Fruit fly (Drosophila melanogaster) Kc167 (cell line): Measurements from ENCODE around the gene CG32270.

Experiments
- h ChIP-seq: fragments of >200 bp; optimal IDR thresholded peaks from 3 replicates; lab custom pipeline; 2018; ENCODE audit warnings: missing external identifiers
- insv ChIP-seq: fragments of >200 bp; optimal IDR thresholded peaks from 3 replicates; lab custom pipeline; 2018; ENCODE audit warnings: missing external identifiers
- psq ChIP-seq: fragments of >200 bp; optimal IDR thresholded peaks from 2 replicates; lab custom pipeline; 2017; ENCODE audit warnings: missing external identifiers

- TF ChIP-seq psq (lab: Kevin White, UChicago) (no peak), insv (lab: Kevin White, UChicago) (no peak), h (lab: Kevin White, UChicago) (no peak)
These were observed 37.8 kb upstream of the CG32270 start for dm6 chr3L:3246378-3247129.
